Fruit fly (Drosophila melanogaster): ENCODE measurements around the gene bru2.

Gene bru2

dm6 chr2L:12351969-12352368 is 8.0 kb downstream of the bru2 start:
- TF ChIP-seq Ets65A (GFP tag) (peak; percentile 49), ATbp (GFP tag; optimal IDR thresholded peaks at IDR 0.05) (no peak), ssp (GFP tag; IDR thresholded peaks at IDR 0.05) (no peak)

- TF ChIP-seq Eip74EF (GFP tag; optimal IDR thresholded peaks at IDR 0.05) (no peak), CG17912 (GFP tag; optimal IDR thresholded peaks at IDR 0.05) (no peak), chn (GFP tag; optimal IDR thresholded peaks at IDR 0.05) (no peak), CG7372 (GFP tag; IDR thresholded peaks at IDR 0.05) (no peak), dmrt99B (tag; optimal IDR thresholded peaks at IDR 0.05) (peak; percentile 42), CG2678 (tag; optimal IDR thresholded peaks at IDR 0.05) (peak; percentile 45), Sry-δ (GFP tag; optimal IDR thresholded peaks at IDR 0.05) (no peak), hb (GFP tag; IDR thresholded peaks at IDR 0.05; ENCODE audit: partially characterized antibody) (no peak), bab2 (GFP tag; optimal IDR thresholded peaks at IDR 0.05) (no peak), Sox102F (GFP tag; optimal IDR thresholded peaks at IDR 0.05) (peak; percentile 1), CG6683 (GFP tag; optimal IDR thresholded peaks at IDR 0.05) (no peak), Sry-β (GFP tag; optimal IDR thresholded peaks at IDR 0.05) (no peak), CG2129 (GFP tag; IDR thresholded peaks at IDR 0.05; ENCODE audit: partially characterized antibody) (no peak), CG18011 (GFP tag; optimal IDR thresholded peaks at IDR 0.05) (no peak), CG30020 (tag; optimal IDR thresholded peaks at IDR 0.05) (no peak), kni (GFP tag; optimal IDR thresholded peaks at IDR 0.05) (no peak), toy (GFP tag; IDR thresholded peaks at IDR 0.05) (no peak), Atf6 (GFP tag; IDR thresholded peaks at IDR 0.05) (no peak), tgo (GFP tag; IDR thresholded peaks at IDR 0.05) (peak; percentile 15; the same call in 1 of the 3 replicates), tna (GFP tag; IDR thresholded peaks at IDR 0.05; ENCODE audit: partially characterized antibody) (no peak), CG33213 (GFP tag; optimal IDR thresholded peaks at IDR 0.05) (no peak), CTCF (GFP tag; optimal IDR thresholded peaks at IDR 0.05) (no peak), Atf-2 (GFP tag; optimal IDR thresholded peaks at IDR 0.05) (no peak), her (GFP tag; optimal IDR thresholded peaks at IDR 0.05) (no peak), CG16863 (GFP tag; optimal IDR thresholded peaks at IDR 0.05) (no peak), CG7556 (GFP tag; optimal IDR thresholded peaks at IDR 0.05) (peak; percentile 40), CG10321 (GFP tag; IDR thresholded peaks at IDR 0.05) (no peak), CG12391 (tag; optimal IDR thresholded peaks at IDR 0.05) (peak; percentile 16), Hr78 (GFP tag; optimal IDR thresholded peaks at IDR 0.05) (no peak), Nf-YA (GFP tag; IDR thresholded peaks at IDR 0.05) (peak; percentile 9; the same call in 1 of the 2 replicates), CG8388 (GFP tag; optimal IDR thresholded peaks at IDR 0.05) (peak; percentile 28), CG2712 (tag; optimal IDR thresholded peaks at IDR 0.05) (no peak), CG3847 (GFP tag; IDR thresholded peaks at IDR 0.05) (peak; percentile 12; the same call in 1 of the 2 replicates), CG5953 (GFP tag; IDR thresholded peaks at IDR 0.05) (no peak), ken (GFP tag; IDR thresholded peaks at IDR 0.05) (no peak), sens (GFP tag) (peak; percentile 62), sr (GFP tag; IDR thresholded peaks at IDR 0.05) (no peak), gce (GFP tag; IDR thresholded peaks at IDR 0.05) (no peak), CG7839 (tag; optimal IDR thresholded peaks at IDR 0.05) (peak; percentile 41), grn (GFP tag; optimal IDR thresholded peaks at IDR 0.05) (no peak), CG14860 (GFP tag; IDR thresholded peaks at IDR 0.05; ENCODE audit: partially characterized antibody) (no peak), CG5245 (GFP tag; optimal IDR thresholded peaks at IDR 0.05) (no peak), CG12659 (GFP tag; optimal IDR thresholded peaks at IDR 0.05) (no peak), CG6689 (GFP tag; IDR thresholded peaks at IDR 0.05) (peak; percentile 29; the same call in 1 of the 2 replicates), CG10267 (tag; optimal IDR thresholded peaks at IDR 0.05) (no peak), knrl (GFP tag; IDR thresholded peaks at IDR 0.05; ENCODE audit: partially characterized antibody) (no peak), cad (GFP tag; optimal IDR thresholded peaks at IDR 0.05) (no peak)
These were observed 9.9 kb downstream of the bru2 start for dm6 chr2L:12353926-12354325.

Measured in whole organism, embryonic.